Worm (Caenorhabditis elegans) whole organism, midembryonic: ENCODE results near the gene C01C10.2.

ENCODE experiments used
- cog-1 ChIP-seq: sonication (generic microtip); optimal IDR thresholded peaks from 2 replicates; lab custom pipeline; 2016; ENCODE audit warnings: missing genetic modification characterization, missing compliant biosample characterization
- flt-1 ChIP-seq: fragments of 200-800 bp; sonication (Bioruptor generic); IDR thresholded peaks from 2 replicates; pipeline ENCODE4 v1.3.6; 2022; ENCODE audit warnings: missing genetic modification characterization, missing compliant biosample characterization
- ref-1 ChIP-seq: fragments of 200-800 bp; sonication (Bioruptor generic); conservative IDR thresholded peaks from 2 replicates; pipeline ENCODE4 v1.3.6; 2022; ENCODE audit warnings: missing genetic modification reagents, missing genetic modification characterization, missing compliant biosample characterization
- tab-1 ChIP-seq: fragments of 200-800 bp; sonication (Bioruptor generic); IDR thresholded peaks from 2 replicates; pipeline ENCODE4 v1.3.6; 2022; ENCODE audit warnings: missing genetic modification characterization, missing compliant biosample characterization

ce11 chrX:7400788-7401187 lies 37.1 kb downstream of the C01C10.2 start, which contains the start of gene C10A4.4:
- TF ChIP-seq tab-1 (GFP tag; lab: Robert Waterston, UW), result no peak
- no peak for TF ChIP-seq ref-1 (GFP tag; lab: Robert Waterston, UW)
- TF ChIP-seq flt-1 (GFP tag; lab: Robert Waterston, UW), result no peak
- no peak for TF ChIP-seq cog-1 (tag; lab: Kevin White, UChicago)
